Worm (Caenorhabditis elegans) whole organism, early embryonic: ENCODE results near the gene slc-17.4.

Experiments
- B0310.2 ChIP-seq: sonication (generic microtip); optimal IDR thresholded peaks from 2 replicates; lab custom pipeline; 2016; ENCODE audit warnings: mild to moderate bottlenecking, missing genetic modification characterization, missing compliant biosample characterization
- ama-1 ChIP-seq: fragments of 150-350 bp; optimal IDR thresholded peaks from 2 replicates; lab custom pipeline; 2014
- ceh-13 ChIP-seq: fragments of 200-800 bp; sonication (Bioruptor generic); optimal IDR thresholded peaks from 2 replicates; lab custom pipeline; 2018; ENCODE audit warnings: mild to moderate bottlenecking, missing genetic modification characterization, missing compliant biosample characterization
- flt-1 ChIP-seq: fragments of 200-800 bp; sonication (Bioruptor generic); IDR thresholded peaks from 2 replicates; pipeline ENCODE4 v1.3.6; 2022; ENCODE audit warnings: missing genetic modification characterization, missing compliant biosample characterization
- hmbx-1 ChIP-seq: sonication (generic microtip); optimal IDR thresholded peaks from 2 replicates; lab custom pipeline; 2016; ENCODE audit warnings: mild to moderate bottlenecking, missing genetic modification characterization, missing compliant biosample characterization
- hnd-1 ChIP-seq: sonication (generic microtip); optimal IDR thresholded peaks from 2 replicates; lab custom pipeline; 2016; ENCODE audit warnings: missing genetic modification characterization, missing compliant biosample characterization
- pes-1 ChIP-seq: fragments of 200-800 bp; sonication (Bioruptor generic); IDR thresholded peaks from 2 replicates; pipeline ENCODE4 v1.3.6; 2022; ENCODE audit warnings: missing genetic modification reagents, missing genetic modification characterization, missing compliant biosample characterization
- sea-1 ChIP-seq: fragments of 200-800 bp; sonication (Bioruptor generic); conservative IDR thresholded peaks from 2 replicates; pipeline ENCODE4 v1.3.6; 2022; ENCODE audit warnings: missing genetic modification characterization, missing compliant biosample characterization
- tra-4 ChIP-seq: sonication (generic microtip); optimal IDR thresholded peaks from 2 replicates; lab custom pipeline; 2017; ENCODE audit warnings: missing genetic modification characterization, missing compliant biosample characterization

DNA sequence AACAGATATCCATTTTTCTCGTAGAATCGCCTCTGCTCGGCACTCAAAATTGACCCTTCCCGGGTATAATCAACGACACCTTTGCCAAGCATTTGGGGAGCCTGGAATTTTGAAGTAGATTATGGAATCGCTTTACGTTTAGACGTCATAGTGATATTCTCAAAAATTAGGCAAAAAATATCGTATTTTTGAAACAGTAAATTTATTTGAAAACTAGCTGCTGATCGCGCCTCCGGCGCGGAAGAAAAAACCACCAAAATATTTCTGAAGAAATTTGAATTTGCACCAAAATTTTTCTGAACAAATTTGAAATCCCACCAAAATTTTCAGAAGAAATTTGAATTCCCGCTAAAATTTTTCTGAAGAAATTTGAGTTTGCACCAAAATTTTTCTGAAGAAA, 29.1 kb downstream of the slc-17.4 start, which contains the start of gene ZK550.6:
- TF ChIP-seq tra-4 (tag; lab: Kevin White, UChicago) (no peak), B0310.2 (tag; lab: Kevin White, UChicago) (no peak), ama-1 (lab: Kevin White, UChicago) (no peak), flt-1 (GFP tag; lab: Robert Waterston, UW) (no peak), sea-1 (GFP tag; lab: Robert Waterston, UW) (no peak), pes-1 (GFP tag; lab: Robert Waterston, UW) (no peak), hmbx-1 (tag; lab: Kevin White, UChicago) (no peak), hnd-1 (tag; lab: Kevin White, UChicago) (no peak), ceh-13 (no peak)
